Worm (Caenorhabditis elegans): Measurements from ENCODE around the gene T09F3.7.

Gene T09F3.7

DNA sequence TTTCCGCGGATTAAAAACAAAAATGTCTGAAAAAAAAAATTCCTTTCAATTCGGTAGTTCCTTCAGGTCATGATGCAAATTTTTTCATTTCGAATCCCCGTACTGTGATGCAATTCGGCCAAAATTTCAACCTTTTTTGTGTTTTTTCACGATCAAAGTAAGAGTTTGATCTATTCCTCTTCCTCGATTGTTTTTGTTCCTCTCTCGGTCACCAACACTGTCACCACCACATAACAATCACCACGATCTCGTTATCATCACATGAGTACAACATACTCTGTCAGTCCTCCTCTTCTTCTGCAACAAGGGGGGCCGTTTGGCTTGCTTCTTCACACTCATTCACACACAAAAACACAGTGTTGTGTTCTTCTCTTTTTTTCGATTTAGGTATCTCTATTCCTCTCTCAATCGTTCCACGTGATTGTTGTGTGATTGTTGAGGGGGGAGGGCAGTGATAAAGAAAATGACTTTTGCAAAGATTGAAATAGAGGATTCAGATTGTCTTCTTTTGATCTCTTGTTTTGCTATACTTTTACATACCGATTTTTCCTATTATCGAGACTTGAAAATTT lies 632 bp upstream of the T09F3.7 start:
- TF ChIP-seq nhr-237 (tag; optimal IDR thresholded peaks at IDR 0.05) (no peak), unc-120 (tag; optimal IDR thresholded peaks at IDR 0.05; ENCODE audit: poor library complexity, severe bottlenecking) (no peak), drap-1 (GFP tag; optimal IDR thresholded peaks at IDR 0.05) (no peak), cnd-1 (tag; optimal IDR thresholded peaks at IDR 0.05) (no peak), lsy-2 (tag; optimal IDR thresholded peaks at IDR 0.05) (no peak), sptf-1 (tag; optimal IDR thresholded peaks at IDR 0.05) (no peak), lin-32 (GFP tag; optimal IDR thresholded peaks at IDR 0.05) (no peak)

- no peak for TF ChIP-seq flh-1 (GFP tag; optimal IDR thresholded peaks at IDR 0.05)
- no peak for TF ChIP-seq sptf-1 (tag; optimal IDR thresholded peaks at IDR 0.05)
These were observed 2.6 kb downstream of the T09F3.7 start, which contains the start of gene gpd-1 for ce11 chrII:10393282-10394179. Gene gpd-1, plus strand, starts transcription at chrII:10394129.

DNA sequence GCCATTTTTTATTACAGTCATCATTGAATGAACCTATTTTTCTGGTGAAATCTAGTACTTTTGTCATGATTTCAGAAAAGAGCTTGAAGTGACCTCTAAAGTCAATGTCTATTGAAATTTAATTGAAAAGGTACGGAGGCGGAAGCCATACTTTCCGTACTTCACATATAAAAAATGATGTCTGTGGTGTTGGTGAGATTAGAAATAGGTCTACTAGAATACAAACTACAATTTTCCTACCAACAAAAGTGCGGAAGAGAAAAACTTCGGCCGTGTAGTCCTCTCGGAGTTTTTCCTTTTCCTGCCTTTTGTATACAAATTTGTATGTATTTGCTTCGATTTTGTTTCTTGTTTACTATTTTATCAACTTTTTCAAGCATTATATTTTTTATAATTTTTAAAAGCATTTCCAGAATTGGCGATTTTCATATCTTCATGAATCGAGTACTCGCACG lies 4.4 kb downstream of the T09F3.7 start, which contains the start of gene T09F3.4:
Gene T09F3.4 (plus strand): TSS at position 405 of the 455 bp plus-strand sequence.
- TF ChIP-seq ceh-43 (GFP tag; optimal IDR thresholded peaks at IDR 0.05) (no peak), ceh-39 (tag; optimal IDR thresholded peaks at IDR 0.05) (no peak), sem-2 (GFP tag; optimal IDR thresholded peaks at IDR 0.05) (no peak), sptf-1 (tag; optimal IDR thresholded peaks at IDR 0.05) (no peak), zip-8 (tag; optimal IDR thresholded peaks at IDR 0.05) (no peak), nhr-28 (tag; optimal IDR thresholded peaks at IDR 0.05) (peak; percentile 7), elt-3 (tag; optimal IDR thresholded peaks at IDR 0.05) (no peak), lsy-2 (tag; optimal IDR thresholded peaks at IDR 0.05) (peak; percentile 11), unc-62 (GFP tag; optimal IDR thresholded peaks at IDR 0.05) (no peak), unc-120 (tag; optimal IDR thresholded peaks at IDR 0.05; ENCODE audit: poor library complexity, severe bottlenecking) (peak; percentile 45), mls-2 (tag; optimal IDR thresholded peaks at IDR 0.05) (no peak)

DNA sequence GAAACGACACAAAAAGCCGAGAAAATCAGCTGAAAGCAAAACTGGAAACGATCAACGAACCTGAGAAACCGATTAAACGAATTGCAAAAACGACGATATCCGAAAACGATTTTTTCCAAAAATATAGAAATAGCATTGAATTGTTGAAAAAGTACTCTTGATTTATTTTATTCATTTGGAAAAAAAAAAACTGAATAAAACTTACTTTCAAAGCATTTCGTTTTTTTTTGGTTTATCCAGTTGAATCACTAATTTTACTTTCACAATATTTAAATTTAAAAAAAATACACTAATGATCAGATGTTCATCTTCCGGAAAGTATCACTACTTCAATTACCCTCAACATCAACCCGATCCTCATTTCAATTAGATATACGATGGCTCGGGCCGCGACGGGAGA lies 5.6 kb downstream of the T09F3.7 start, which contains the start of gene T09F3.5:
Gene T09F3.5 (plus strand): TSS at position 301 of the 400 bp plus-strand sequence.
- no peak for TF ChIP-seq ces-1 (GFP tag; optimal IDR thresholded peaks at IDR 0.05)
- TF ChIP-seq nhr-2 (tag; optimal IDR thresholded peaks at IDR 0.05) = no peak
- TF ChIP-seq ceh-43 (GFP tag; optimal IDR thresholded peaks at IDR 0.05) = no peak
- no peak for TF ChIP-seq nhr-28 (tag; optimal IDR thresholded peaks at IDR 0.05)
- no peak for TF ChIP-seq flh-1 (GFP tag; optimal IDR thresholded peaks at IDR 0.05)
- no peak for TF ChIP-seq snpc-4 (tag; optimal IDR thresholded peaks at IDR 0.05)
- TF ChIP-seq sptf-1 (tag; optimal IDR thresholded peaks at IDR 0.05) = no peak
- no peak for TF ChIP-seq mls-2 (tag; optimal IDR thresholded peaks at IDR 0.05)
- no peak for TF ChIP-seq mab-5 (tag; optimal IDR thresholded peaks at IDR 0.05)
- no peak for TF ChIP-seq ceh-83 (GFP tag; optimal IDR thresholded peaks at IDR 0.05)
- TF ChIP-seq lsy-2 (tag; optimal IDR thresholded peaks at IDR 0.05) = no peak
- no peak for TF ChIP-seq tbx-8 (GFP tag; optimal IDR thresholded peaks at IDR 0.05)
- no peak for TF ChIP-seq lin-32 (GFP tag; optimal IDR thresholded peaks at IDR 0.05)
- TF ChIP-seq unc-120 (tag; optimal IDR thresholded peaks at IDR 0.05; ENCODE audit: poor library complexity, severe bottlenecking) = no peak
- TF ChIP-seq mep-1 (tag; optimal IDR thresholded peaks at IDR 0.05) = no peak
- no peak for TF ChIP-seq nhr-12 (tag; optimal IDR thresholded peaks at IDR 0.05)
- no peak for TF ChIP-seq zip-8 (tag; optimal IDR thresholded peaks at IDR 0.05)
- TF ChIP-seq lin-13 (tag; optimal IDR thresholded peaks at IDR 0.05) = no peak
- TF ChIP-seq elt-1 (tag; optimal IDR thresholded peaks at IDR 0.05; ENCODE audit: borderline replicate concordance, insufficient read depth) = no peak
- TF ChIP-seq nhr-237 (tag; optimal IDR thresholded peaks at IDR 0.05) = no peak

DNA sequence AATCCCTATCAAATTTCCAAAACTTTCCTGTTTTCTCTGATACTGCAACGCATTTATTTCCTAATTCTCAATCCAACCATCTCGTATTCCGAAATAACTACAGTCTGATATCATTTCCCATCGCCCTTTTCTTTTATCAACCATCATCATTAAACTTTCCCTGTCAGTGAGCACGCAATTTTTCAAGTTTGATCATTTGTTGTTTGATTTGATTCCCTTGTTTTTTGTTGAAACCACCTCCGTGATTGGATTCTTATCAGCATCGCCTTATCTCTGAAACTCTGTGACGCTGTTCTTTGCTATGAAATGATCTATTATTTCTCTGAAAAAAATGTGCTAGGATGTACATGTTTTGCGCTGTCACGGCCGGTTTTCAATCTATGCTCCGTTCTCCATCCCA lies 12.0 kb downstream of the T09F3.7 start:
- TF ChIP-seq snpc-4 (tag; optimal IDR thresholded peaks at IDR 0.05) = no peak
- no peak for TF ChIP-seq nhr-76 (tag; optimal IDR thresholded peaks at IDR 0.05)
- TF ChIP-seq ceh-83 (GFP tag; optimal IDR thresholded peaks at IDR 0.05) = no peak
- TF ChIP-seq lsy-2 (tag; optimal IDR thresholded peaks at IDR 0.05) = no peak
- no peak for TF ChIP-seq nhr-12 (tag; optimal IDR thresholded peaks at IDR 0.05)
- no peak for TF ChIP-seq ceh-43 (GFP tag; optimal IDR thresholded peaks at IDR 0.05)
- no peak for TF ChIP-seq lin-13 (tag; optimal IDR thresholded peaks at IDR 0.05)
- no peak for TF ChIP-seq elt-3 (tag; optimal IDR thresholded peaks at IDR 0.05)
- no peak for TF ChIP-seq sem-2 (GFP tag; optimal IDR thresholded peaks at IDR 0.05)
- no peak for TF ChIP-seq elt-1 (tag; optimal IDR thresholded peaks at IDR 0.05; ENCODE audit: borderline replicate concordance, insufficient read depth)
